Worm (Caenorhabditis elegans): Measurements from ENCODE around the gene kup-1.
"Not testable (repeated sequence)": the region's sequence is repeated elsewhere in the genome, so short reads cannot be mapped to it uniquely, and the experiment has no call there.

Gene kup-1

ce11 chrV:12053598-12053997, 12.9 kb upstream of the kup-1 start, which contains the start of gene F10C2.7:
Gene F10C2.7, plus strand, starts transcription at chrV:12053898.
- TF ChIP-seq unc-62 (GFP tag; optimal IDR thresholded peaks at IDR 0.05), result no peak

DNA sequence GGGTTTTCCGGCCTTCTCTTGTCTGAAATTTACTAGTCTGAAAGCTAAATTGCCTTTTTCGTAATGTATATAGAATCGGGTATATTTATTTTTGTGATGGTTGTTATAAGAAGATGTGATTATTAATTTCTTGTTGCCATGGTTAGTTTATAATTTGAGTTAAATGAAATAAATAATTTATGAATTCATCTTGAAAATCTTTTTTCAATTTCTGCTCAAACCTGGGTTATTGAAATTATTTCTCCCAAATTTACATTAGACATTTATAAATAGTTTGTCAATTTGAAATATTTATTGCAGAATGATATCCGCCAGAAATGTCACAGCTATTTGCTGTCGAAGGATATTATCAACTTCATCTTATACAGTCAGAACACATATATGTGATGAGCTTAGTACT, 7.8 kb upstream of the kup-1 start, which contains the start of gene dars-2:
TSS of gene dars-2 (plus strand) at position 301 of the 400 bp plus-strand sequence.
- no peak for TF ChIP-seq unc-62 (GFP tag; optimal IDR thresholded peaks at IDR 0.05)

DNA sequence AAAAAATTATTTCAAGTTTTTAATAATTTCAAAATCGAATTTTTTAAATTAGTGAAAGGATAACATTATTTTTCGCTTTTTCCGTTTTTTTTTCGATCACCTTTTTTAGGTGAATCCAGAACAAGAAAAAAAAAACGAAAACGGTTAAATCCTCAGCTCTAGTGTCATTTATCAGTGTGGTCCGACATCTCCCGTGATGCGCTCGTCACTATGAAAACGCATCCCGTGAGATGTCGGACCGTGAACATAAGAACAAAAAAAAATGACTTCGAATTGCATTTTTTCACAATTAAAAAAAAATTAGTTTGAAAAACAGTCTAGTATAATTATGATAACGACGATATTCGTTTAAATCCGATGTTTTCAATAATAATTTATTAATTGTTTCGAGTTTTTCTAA, 7.1 kb upstream of the kup-1 start:
- no peak for TF ChIP-seq unc-62 (GFP tag; optimal IDR thresholded peaks at IDR 0.05)

DNA sequence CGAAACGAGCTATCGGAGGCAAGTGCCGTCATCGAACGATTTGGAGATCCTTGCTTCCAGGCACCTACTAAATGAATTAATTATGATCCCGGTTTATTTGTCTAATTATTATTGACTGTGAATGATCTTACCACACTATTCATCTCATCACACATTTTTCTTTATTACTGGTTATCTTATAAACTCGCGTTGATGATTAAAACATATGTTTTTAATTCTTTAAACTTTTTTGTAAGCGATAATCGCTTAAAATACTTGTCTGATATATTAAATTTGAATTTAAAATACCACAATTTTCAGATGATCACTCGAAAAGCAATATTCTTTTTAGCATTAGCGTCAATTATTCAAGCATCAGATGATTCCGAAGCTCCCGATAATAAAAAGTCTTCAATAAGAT, 4.5 kb upstream of the kup-1 start, which contains the start of gene F10C2.5:
TSS of gene F10C2.5 (plus strand) at position 301 of the 400 bp plus-strand sequence.
- no peak for TF ChIP-seq unc-62 (GFP tag; optimal IDR thresholded peaks at IDR 0.05)

ce11 chrV:12039755-12040154, 918 bp downstream of the kup-1 start:
- no peak for TF ChIP-seq unc-62 (GFP tag; optimal IDR thresholded peaks at IDR 0.05)

DNA sequence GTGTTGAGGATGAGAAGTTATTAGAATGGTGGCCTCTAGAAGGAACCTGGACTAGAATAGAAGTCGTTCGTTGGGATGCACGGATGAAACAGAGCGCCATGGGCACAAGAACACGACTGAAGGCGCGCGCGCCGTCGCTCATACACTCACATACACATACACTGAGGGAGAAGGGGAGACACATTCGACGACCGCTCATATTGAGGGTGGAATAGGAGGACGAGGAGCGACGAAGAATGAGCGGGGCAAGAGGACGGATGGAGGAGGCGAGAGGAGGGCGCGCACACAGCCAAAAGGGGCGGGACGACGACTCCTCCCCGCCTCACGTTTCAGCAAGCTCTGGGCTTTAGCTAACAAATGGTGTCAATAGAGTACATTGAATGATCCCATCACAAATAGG, 1.9 kb downstream of the kup-1 start:
- TF ChIP-seq unc-62 (GFP tag; optimal IDR thresholded peaks at IDR 0.05), result no peak

DNA sequence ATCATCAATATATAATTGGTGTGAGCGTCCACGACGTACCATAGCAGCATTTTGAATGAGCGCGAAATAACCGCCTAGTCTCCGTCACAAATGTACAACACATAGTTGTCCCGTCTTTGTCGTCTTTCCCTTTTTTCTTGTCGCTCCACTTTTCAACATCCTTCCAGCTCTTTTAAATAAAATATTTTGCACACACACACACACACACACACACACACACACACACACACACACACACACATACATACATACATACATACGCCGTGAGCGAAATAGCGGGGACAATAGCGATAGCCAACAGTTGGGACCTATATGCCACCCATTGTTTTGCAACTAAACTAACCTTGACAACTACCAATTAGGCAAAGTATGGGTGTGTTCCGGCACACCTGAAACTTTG, 2.4 kb downstream of the kup-1 start:
- no peak for TF ChIP-seq unc-62 (GFP tag; optimal IDR thresholded peaks at IDR 0.05)

DNA sequence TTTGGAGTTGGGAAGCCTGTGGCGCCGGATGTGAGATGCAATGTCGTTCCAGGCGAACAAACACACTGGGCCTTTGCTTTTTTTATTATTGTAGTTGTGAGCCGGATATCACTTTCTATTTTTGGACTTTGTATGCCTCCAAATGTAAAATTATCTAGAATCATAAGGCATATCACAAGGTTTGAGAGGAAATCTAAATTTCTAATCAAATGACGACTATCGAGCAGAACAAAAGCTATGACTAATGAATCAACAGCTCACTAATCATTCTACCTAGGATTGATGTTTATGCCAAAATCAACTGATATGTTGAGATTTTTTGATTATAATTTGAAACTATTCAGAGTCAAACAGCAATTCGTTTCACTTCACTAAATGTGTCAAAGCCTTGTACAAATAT, 2.8 kb downstream of the kup-1 start:
- no peak for TF ChIP-seq unc-62 (GFP tag; optimal IDR thresholded peaks at IDR 0.05)

DNA sequence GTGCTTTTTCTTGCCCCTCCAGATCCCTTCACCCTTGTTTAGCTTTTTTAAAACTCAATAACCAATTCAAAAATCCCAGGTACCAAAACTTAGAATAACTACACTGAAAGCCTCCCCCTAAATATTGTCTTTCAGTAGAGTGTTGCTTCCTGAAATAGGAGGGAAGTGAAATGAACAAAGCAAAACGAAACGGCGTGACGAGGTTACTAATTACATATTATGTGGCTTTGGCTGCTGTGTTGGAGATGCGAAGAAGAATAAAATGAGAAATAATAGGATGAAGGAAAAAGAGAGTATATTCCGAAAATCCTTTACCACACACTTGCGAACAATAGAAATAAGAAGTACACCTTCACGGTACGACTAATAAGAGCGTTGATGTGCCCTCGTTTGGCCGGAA, 4.5 kb downstream of the kup-1 start:
- no peak for TF ChIP-seq unc-62 (GFP tag; optimal IDR thresholded peaks at IDR 0.05)

DNA sequence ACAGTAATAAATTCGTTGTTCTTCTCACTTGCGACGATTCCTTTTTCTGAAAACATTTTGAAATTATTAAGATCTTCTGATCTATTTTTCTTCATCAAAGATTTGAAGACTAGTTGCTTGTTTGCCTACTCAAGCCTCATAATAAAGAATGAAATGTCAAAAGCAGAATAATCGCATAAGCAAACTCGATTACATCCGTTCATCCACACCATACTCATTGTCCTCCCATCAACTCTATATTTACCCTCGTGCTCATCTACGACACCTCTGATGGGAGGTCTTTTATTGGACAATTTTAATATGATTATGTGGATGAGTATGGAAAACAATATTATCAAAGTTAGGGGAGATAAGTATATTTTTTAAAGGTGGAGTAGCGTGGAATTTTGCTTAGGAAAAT, 6.8 kb downstream of the kup-1 start:
- no peak for TF ChIP-seq unc-62 (GFP tag; optimal IDR thresholded peaks at IDR 0.05)

DNA sequence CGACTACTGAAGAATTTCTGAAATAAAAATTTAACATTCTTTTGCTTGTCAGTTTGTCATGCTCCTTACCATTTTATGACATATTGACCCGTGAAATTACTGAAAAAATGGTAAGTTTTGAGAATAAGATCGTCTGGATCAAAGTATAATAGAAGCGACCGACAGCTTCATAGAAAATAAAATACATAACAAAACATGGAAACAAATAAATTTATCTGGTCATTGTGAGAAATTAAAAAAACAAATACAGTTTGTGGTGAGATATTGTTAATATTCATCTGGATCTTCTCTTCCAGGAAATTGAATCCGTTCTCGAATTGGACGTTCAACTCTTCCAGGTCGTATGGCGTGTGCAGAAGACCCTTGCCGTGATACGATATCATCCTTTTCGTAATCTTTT, 8.6 kb downstream of the kup-1 start, which contains the start of gene pkc-1:
TSS of gene pkc-1 (minus strand) at position 101 of the 400 bp plus-strand sequence.
- no peak for TF ChIP-seq unc-62 (GFP tag; optimal IDR thresholded peaks at IDR 0.05)

ce11 chrV:12028151-12028550, 12.5 kb downstream of the kup-1 start:
- no peak for TF ChIP-seq unc-62 (GFP tag; optimal IDR thresholded peaks at IDR 0.05)

DNA sequence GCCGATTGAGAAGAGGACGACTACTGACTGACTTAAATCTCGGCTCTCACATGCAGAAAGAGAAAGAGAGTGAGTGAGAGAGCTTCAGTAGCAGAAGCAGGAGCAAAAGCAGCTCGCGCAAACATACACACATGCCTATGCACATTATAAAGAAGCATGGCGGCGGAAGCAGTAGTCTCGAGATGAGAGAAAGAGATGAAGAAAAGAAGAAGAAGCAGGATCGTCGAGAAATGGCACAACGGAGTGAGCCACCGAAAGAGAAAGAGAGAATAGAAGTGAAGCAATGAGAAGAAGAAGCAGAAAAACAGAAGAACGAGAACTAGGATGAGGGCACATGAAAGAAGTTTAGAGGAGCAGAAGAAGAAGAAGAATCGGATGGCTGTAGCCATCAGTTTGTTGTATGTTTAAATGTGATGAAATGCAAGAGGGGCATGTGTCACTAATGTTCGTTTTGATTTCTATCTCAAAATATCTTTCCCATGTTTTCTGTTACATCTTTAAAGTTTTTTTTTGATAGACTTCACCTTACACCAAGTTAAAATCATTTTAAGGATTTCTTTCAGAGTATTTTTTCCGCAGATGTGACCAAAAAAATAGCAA, 13.7 kb downstream of the kup-1 start:
- no peak for TF ChIP-seq unc-62 (GFP tag; optimal IDR thresholded peaks at IDR 0.05)

DNA sequence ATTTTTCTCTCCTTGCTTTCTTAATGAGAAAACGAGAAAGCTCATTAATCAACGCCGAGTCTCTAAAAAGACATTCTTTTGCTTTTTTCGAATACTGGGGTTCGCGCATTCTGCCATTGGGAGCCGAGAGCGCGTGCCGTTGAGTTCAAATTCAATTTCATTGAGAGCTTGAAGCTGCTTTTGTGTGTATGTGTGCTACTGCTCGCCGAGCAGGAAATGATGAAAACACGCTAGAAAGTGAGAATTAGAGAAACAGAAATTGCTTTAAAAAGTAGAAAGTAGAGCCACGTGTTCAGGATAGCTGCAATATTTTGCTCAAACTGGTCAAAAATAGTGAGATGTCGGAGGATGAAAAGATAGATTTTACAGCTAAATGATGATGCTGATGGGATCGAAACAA, 15.0 kb downstream of the kup-1 start:
- no peak for TF ChIP-seq unc-62 (GFP tag; optimal IDR thresholded peaks at IDR 0.05)

- no peak for TF ChIP-seq unc-62 (GFP tag; optimal IDR thresholded peaks at IDR 0.05)
Measured at ce11 chrV:12024273-12024672, 16.4 kb downstream of the kup-1 start.

DNA sequence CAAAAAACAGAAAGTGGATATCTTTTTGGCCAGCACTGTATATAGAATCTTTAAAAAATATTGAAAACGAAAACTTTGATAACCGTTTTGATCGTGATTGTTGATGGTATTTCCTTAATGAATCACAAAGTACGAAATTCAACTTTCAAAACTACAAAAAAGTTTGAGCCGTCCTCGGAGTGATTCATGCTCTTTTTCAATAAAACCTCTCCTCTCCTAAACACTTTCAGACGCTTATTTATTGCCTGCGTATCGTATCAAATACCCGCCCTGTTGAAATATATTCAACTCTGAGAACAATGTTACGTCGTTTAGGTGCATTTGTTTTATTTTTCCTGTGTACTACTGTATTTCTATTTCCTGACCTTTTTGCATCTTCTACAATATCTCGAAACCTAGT, 19.7 kb downstream of the kup-1 start:
- TF ChIP-seq unc-62 (GFP tag; optimal IDR thresholded peaks at IDR 0.05), result no peak

DNA sequence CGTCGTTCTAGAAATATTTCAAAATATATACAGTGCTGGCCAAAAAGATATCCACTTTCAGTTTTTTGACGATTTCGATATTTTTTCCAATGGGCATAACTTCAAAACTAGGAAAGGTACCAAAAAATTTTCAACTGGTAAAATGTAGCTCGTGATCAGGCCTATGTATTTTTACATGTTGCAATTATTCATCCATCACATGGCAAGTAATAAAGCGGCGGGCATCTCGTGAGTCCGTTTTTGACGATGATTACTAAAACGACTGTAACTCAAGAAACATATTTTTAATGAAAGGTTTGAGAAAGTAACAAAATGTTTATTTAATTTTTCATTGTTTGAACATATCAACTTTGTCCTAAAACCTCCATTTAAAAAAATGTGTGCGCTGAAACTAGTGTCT, 20.6 kb downstream of the kup-1 start, which contains the start of gene F10C2.3:
TSS of gene F10C2.3 (plus strand) at position 301 of the 400 bp plus-strand sequence.
- not testable (repeated sequence) for TF ChIP-seq unc-62 (GFP tag; optimal IDR thresholded peaks at IDR 0.05)

DNA sequence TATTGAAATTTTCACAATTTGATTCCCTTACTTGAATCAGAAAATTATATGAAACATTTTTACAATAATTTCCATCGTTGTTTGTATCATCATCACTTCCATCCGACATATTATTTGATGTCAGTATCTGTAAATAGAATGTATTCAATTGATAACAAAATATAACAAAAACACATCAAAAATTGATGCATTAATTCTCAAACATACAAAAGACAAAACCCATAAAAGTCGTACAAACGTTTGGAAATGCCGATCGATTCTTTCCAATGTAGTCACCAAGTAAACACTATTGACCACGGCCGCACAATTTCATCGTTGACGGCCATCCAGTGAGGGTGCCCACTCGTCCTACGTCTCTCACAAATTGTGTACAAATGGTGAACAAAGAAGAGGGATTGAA, 27.4 kb downstream of the kup-1 start, which contains the start of gene add-2:
TSS of gene add-2 (minus strand) at position 109 of the 400 bp plus-strand sequence.
- no peak for TF ChIP-seq unc-62 (GFP tag; optimal IDR thresholded peaks at IDR 0.05)

Data from whole organism, dauer.